Fruit fly (Drosophila melanogaster) S2 (cell line): ENCODE data around the gene CG8004.

Source experiments
- CG8478 ChIP-seq: fragments of >200 bp; optimal IDR thresholded peaks from 2 replicates; lab custom pipeline; 2018
- CTCF ChIP-seq, 2 experiments: fragments of >200 bp; optimal IDR thresholded peaks; 2 replicates each; lab custom pipeline; 2018

DNA sequence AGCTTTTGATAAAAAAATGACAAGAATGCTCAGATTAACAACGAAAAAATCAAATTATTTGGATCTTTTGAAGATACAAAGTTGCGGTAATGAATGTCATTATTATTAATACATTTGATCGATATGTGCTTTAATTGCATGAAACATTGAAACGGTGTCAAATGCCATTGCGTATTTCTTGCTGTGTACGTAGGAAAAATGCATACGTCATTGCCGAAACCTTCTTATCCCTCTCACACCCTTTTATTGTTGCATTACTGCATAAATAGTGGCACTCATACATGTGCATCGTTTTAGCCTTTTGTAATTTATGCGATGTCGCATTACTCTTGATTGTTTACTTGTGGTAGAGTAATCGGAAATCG is 20.6 kb downstream of the CG8004 start:
- TF ChIP-seq CG8478 (no peak), CTCF (optimal IDR thresholded peaks at IDR 0.05; lab: Kevin White, UChicago) (no peak)
